Worm (Caenorhabditis elegans) whole organism, L4 larva: ENCODE results near the gene cyn-7.

Experiments
- Y48G9A.11 ChIP-seq: fragments of 200-800 bp; sonication (Bioruptor generic); IDR thresholded peaks from 2 replicates; pipeline ENCODE4 v1.3.6; 2022; ENCODE audit warnings: missing genetic modification reagents, missing genetic modification characterization, missing compliant biosample characterization
- aly-2 ChIP-seq: sonication (generic microtip); optimal IDR thresholded peaks from 2 replicates; lab custom pipeline; 2018; ENCODE audit warnings: missing biosample characterization, missing genetic modification characterization
- hlh-30 ChIP-seq: sonication (generic microtip); optimal IDR thresholded peaks from 2 replicates; lab custom pipeline; 2017; ENCODE audit warnings: antibody characterized with exemption, mild to moderate bottlenecking, missing genetic modification characterization, missing compliant biosample characterization; ENCODE audit not compliant: insufficient read depth
- mdl-1 ChIP-seq, 2 experiments: fragments of 150-350 bp in 1 of 2; sonication (generic microtip) in 1 of 2; optimal IDR thresholded peaks; 2 replicates each; lab custom pipeline; 2014 to 2017; ENCODE audit warnings: missing biosample characterization in 2 of 2, missing genetic modification characterization in 2 of 2
- nhr-76 ChIP-seq: fragments of 150-350 bp; optimal IDR thresholded peaks from 2 replicates; lab custom pipeline; 2014; ENCODE audit warnings: missing biosample characterization, missing genetic modification characterization
- saeg-2 ChIP-seq: fragments of 200-800 bp; sonication (Bioruptor generic); IDR thresholded peaks from 2 replicates; pipeline ENCODE4 v1.3.6; 2022; ENCODE audit warnings: missing genetic modification reagents, missing genetic modification characterization, missing compliant biosample characterization
- vab-7 ChIP-seq: fragments of 200-800 bp; sonication (Bioruptor generic); IDR thresholded peaks from 2 replicates; pipeline ENCODE4 v1.3.6; 2022; ENCODE audit warnings: missing genetic modification reagents, missing genetic modification characterization, missing compliant biosample characterization

DNA sequence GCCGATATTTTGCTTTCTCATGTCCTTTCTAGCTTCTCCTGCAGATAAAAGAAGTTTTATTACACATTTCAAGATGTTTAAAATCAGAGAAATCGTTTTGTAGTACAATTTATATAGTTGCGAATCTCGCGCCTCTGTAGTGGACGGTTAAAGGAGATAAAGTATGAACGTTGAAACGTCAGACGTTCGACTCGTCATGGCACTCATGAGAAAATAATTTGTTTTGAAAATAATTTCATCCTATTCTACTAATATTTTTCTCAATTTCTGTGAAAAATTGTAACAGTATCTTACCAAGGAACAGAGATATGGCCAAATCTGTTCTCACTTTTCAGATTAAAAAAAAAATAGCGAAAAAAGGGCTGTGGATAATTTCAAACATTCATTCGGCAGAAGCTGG is 39.4 kb downstream of the cyn-7 start, which contains the start of gene T09F5.20:
- TF ChIP-seq mdl-1 (tag; optimal IDR thresholded peaks at IDR 0.05; lab: Kevin White, UChicago) (no peak), aly-2 (no peak), vab-7 (GFP tag; lab: Robert Waterston, UW) (no peak), hlh-30 (no peak), Y48G9A.11 (GFP tag; lab: Robert Waterston, UW) (no peak), nhr-76 (no peak), saeg-2 (GFP tag; lab: Robert Waterston, UW) (no peak)
